Fruit fly (Drosophila melanogaster) whole organism, embryonic: ENCODE measurements around the gene CG33230.

Experiments
- Aef1 ChIP-seq: fragments of 200-800 bp; sonication (Bioruptor generic); IDR thresholded peaks from 3 replicates; pipeline ENCODE4 v1.3.6; 2022; ENCODE audit warnings: missing biosample characterization, missing genetic modification characterization
- Atf3 ChIP-seq: fragments of 200-800 bp; sonication (Bioruptor generic); optimal IDR thresholded peaks from 3 replicates; lab custom pipeline; 2016; ENCODE audit warnings: missing biosample characterization, missing genetic modification characterization
- CG10462 ChIP-seq: fragments of 200-800 bp; sonication (Bioruptor generic); optimal IDR thresholded peaks from 2 replicates; lab custom pipeline; 2016; ENCODE audit warnings: missing biosample characterization, missing genetic modification characterization
- CG11504 ChIP-seq: fragments of 200-800 bp; sonication (Bioruptor generic); optimal IDR thresholded peaks from 3 replicates; lab custom pipeline; 2019; ENCODE audit warnings: missing biosample characterization, mild to moderate bottlenecking, missing genetic modification characterization, moderate library complexity
- CG17612 ChIP-seq: fragments of 200-800 bp; sonication (Bioruptor generic); IDR thresholded peaks from 2 replicates; pipeline ENCODE4 v1.3.6; 2022; ENCODE audit warnings: missing biosample characterization, missing genetic modification characterization
- CG17829 ChIP-seq: fragments of 200-800 bp; optimal IDR thresholded peaks from 2 replicates; lab custom pipeline; 2019; ENCODE audit warnings: missing biosample characterization, mild to moderate bottlenecking, missing genetic modification characterization, moderate library complexity
- CG18011 ChIP-seq: fragments of 200-800 bp; sonication (Bioruptor generic); optimal IDR thresholded peaks from 2 replicates; lab custom pipeline; 2017; ENCODE audit warnings: missing biosample characterization, missing genetic modification characterization, mild to moderate bottlenecking, moderate library complexity, missing genotype
- CG31388 ChIP-seq: fragments of 200-800 bp; sonication (Bioruptor generic); optimal IDR thresholded peaks from 2 replicates; lab custom pipeline; 2016; ENCODE audit warnings: missing biosample characterization, missing genetic modification characterization
- CG32772 ChIP-seq: fragments of 200-800 bp; sonication (Bioruptor generic); IDR thresholded peaks from 2 replicates; pipeline ENCODE4 v1.3.6; 2022; ENCODE audit warnings: missing biosample characterization, missing genetic modification characterization
- CG43689 ChIP-seq: fragments of 200-800 bp; sonication (Bioruptor generic); IDR thresholded peaks from 2 replicates; pipeline ENCODE4 v1.3.6; 2022; ENCODE audit warnings: missing biosample characterization, missing genetic modification characterization
- CG5245 ChIP-seq: fragments of 200-800 bp; sonication (Bioruptor generic); optimal IDR thresholded peaks from 3 replicates; lab custom pipeline; 2016; ENCODE audit warnings: missing biosample characterization, missing genetic modification characterization
- CG5953 ChIP-seq: fragments of 200-800 bp; sonication (Bioruptor generic); IDR thresholded peaks from 2 replicates; pipeline ENCODE4 v1.3.6; 2022; ENCODE audit warnings: missing biosample characterization, missing genetic modification characterization
- CG9797 ChIP-seq: fragments of 200-800 bp; sonication (Bioruptor generic); optimal IDR thresholded peaks from 3 replicates; lab custom pipeline; 2018; ENCODE audit warnings: missing biosample characterization, mild to moderate bottlenecking, missing genetic modification characterization
- ERR ChIP-seq: fragments of 200-800 bp; sonication (Bioruptor generic); optimal IDR thresholded peaks from 2 replicates; lab custom pipeline; 2016; ENCODE audit warnings: missing biosample characterization, missing genetic modification characterization
- Fer1 ChIP-seq: fragments of 200-800 bp; sonication (Bioruptor generic); optimal IDR thresholded peaks from 2 replicates; lab custom pipeline; 2017; ENCODE audit warnings: missing biosample characterization, mild to moderate bottlenecking, missing genetic modification characterization
- Fer2 ChIP-seq: fragments of 200-800 bp; sonication (Bioruptor generic); optimal IDR thresholded peaks from 2 replicates; lab custom pipeline; 2018; ENCODE audit warnings: missing biosample characterization, mild to moderate bottlenecking, missing genetic modification characterization, moderate library complexity
- Fer3 ChIP-seq: fragments of 200-800 bp; sonication (Bioruptor generic); optimal IDR thresholded peaks from 2 replicates; lab custom pipeline; 2018; ENCODE audit warnings: missing biosample characterization, mild to moderate bottlenecking, missing genetic modification characterization, moderate library complexity
- Gug ChIP-seq: fragments of 200-800 bp; sonication (Bioruptor generic); IDR thresholded peaks from 4 replicates; pipeline ENCODE4 v1.3.6; 2022; ENCODE audit warnings: missing biosample characterization, missing genetic modification characterization
- H15 ChIP-seq: fragments of 200-800 bp; sonication (Bioruptor generic); IDR thresholded peaks from 3 replicates; pipeline ENCODE4 v1.3.6; 2022; ENCODE audit warnings: missing biosample characterization, missing genetic modification characterization
- HmgD ChIP-seq: fragments of 200-800 bp; sonication (Bioruptor generic); optimal IDR thresholded peaks from 3 replicates; lab custom pipeline; 2016; ENCODE audit warnings: missing biosample characterization, missing genetic modification characterization
- Neu2 ChIP-seq: fragments of 200-800 bp; sonication (Bioruptor generic); optimal IDR thresholded peaks from 3 replicates; lab custom pipeline; 2016; ENCODE audit warnings: missing biosample characterization, missing genetic modification characterization, borderline replicate concordance
- Nf-YC ChIP-seq: fragments of 200-800 bp; optimal IDR thresholded peaks from 3 replicates; lab custom pipeline; 2019; ENCODE audit warnings: missing biosample characterization, mild to moderate bottlenecking, missing genetic modification characterization, moderate library complexity
- Sox102F ChIP-seq: fragments of 200-800 bp; sonication (Bioruptor generic); optimal IDR thresholded peaks from 2 replicates; lab custom pipeline; 2018; ENCODE audit warnings: missing biosample characterization, mild to moderate bottlenecking, missing genetic modification characterization, moderate library complexity
- Stat92E ChIP-seq, 3 experiments: fragments of >200 bp in 2 of 3; fragments of 200-800 bp in 1 of 3; sonication (Bioruptor generic) in 1 of 3; optimal IDR thresholded peaks; 2 replicates each; lab custom pipeline; 2017 to 2019; ENCODE audit warnings: missing biosample characterization in 3 of 3, missing genetic modification characterization in 3 of 3, mild to moderate bottlenecking in 1 of 3, moderate library complexity in 1 of 3
- Trl ChIP-seq, 3 experiments: fragments of >200 bp in 2 of 3; fragments of 200-800 bp in 1 of 3; sonication (Bioruptor generic) in 1 of 3; optimal IDR thresholded peaks; 2 replicates in 1 of 3; 3 replicates in 2 of 3; lab custom pipeline; 2016 to 2017; ENCODE audit warnings: missing biosample characterization in 1 of 3, missing genetic modification characterization in 1 of 3
- ab ChIP-seq: fragments of 200-800 bp; sonication (Bioruptor generic); optimal IDR thresholded peaks from 2 replicates; lab custom pipeline; 2016; ENCODE audit warnings: missing biosample characterization, missing genetic modification characterization
- ara ChIP-seq: fragments of 200-800 bp; sonication (Bioruptor generic); IDR thresholded peaks from 2 replicates; pipeline ENCODE4 v1.3.6; 2022; ENCODE audit warnings: missing biosample characterization, missing genetic modification characterization
- bowl ChIP-seq: fragments of 200-800 bp; sonication (Bioruptor generic); IDR thresholded peaks from 2 replicates; pipeline ENCODE4 v1.3.6; 2022; ENCODE audit warnings: missing biosample characterization, missing genetic modification characterization
- chinmo ChIP-seq: fragments of 200-800 bp; sonication (Bioruptor generic); IDR thresholded peaks from 4 replicates; pipeline ENCODE4 v1.3.6; 2022; ENCODE audit warnings: missing biosample characterization, missing genetic modification characterization; ENCODE audit not compliant: partially characterized antibody
- ewg ChIP-seq: fragments of 200-800 bp; sonication (Bioruptor generic); optimal IDR thresholded peaks from 3 replicates; lab custom pipeline; 2017; ENCODE audit warnings: mild to moderate bottlenecking, missing biosample characterization, missing genetic modification reagents, missing genetic modification characterization
- eyg ChIP-seq: fragments of 200-800 bp; sonication (Bioruptor generic); optimal IDR thresholded peaks from 3 replicates; lab custom pipeline; 2016; ENCODE audit warnings: missing biosample characterization, missing genetic modification characterization
- fd64A ChIP-seq: fragments of 200-800 bp; sonication (Bioruptor generic); optimal IDR thresholded peaks from 3 replicates; lab custom pipeline; 2018; ENCODE audit warnings: missing biosample characterization, mild to moderate bottlenecking, missing genetic modification characterization
- gsb ChIP-seq: fragments of 200-800 bp; sonication (Bioruptor generic); IDR thresholded peaks from 2 replicates; pipeline ENCODE4 v1.3.6; 2022; ENCODE audit warnings: missing biosample characterization, missing genetic modification characterization
- hb ChIP-seq: fragments of 200-800 bp; sonication (Bioruptor generic); IDR thresholded peaks from 3 replicates; pipeline ENCODE4 v1.3.6; 2022; ENCODE audit warnings: missing biosample characterization, missing genetic modification characterization; ENCODE audit not compliant: partially characterized antibody
- her ChIP-seq: fragments of 200-800 bp; sonication (Bioruptor generic); optimal IDR thresholded peaks from 2 replicates; lab custom pipeline; 2016; ENCODE audit warnings: missing biosample characterization, missing genetic modification characterization
- ind ChIP-seq: fragments of 200-800 bp; sonication (Bioruptor generic); optimal IDR thresholded peaks from 3 replicates; lab custom pipeline; 2016; ENCODE audit warnings: missing biosample characterization, missing genetic modification characterization
- lbe ChIP-seq: fragments of 200-800 bp; sonication (Bioruptor generic); optimal IDR thresholded peaks from 2 replicates; lab custom pipeline; 2016; ENCODE audit warnings: missing biosample characterization, mild to moderate bottlenecking, missing genetic modification characterization
- luna ChIP-seq: fragments of 200-800 bp; sonication (Bioruptor generic); optimal IDR thresholded peaks from 2 replicates; lab custom pipeline; 2016; ENCODE audit warnings: missing biosample characterization, missing genetic modification characterization
- nom ChIP-seq: fragments of 200-800 bp; sonication (Bioruptor generic); optimal IDR thresholded peaks from 2 replicates; lab custom pipeline; 2017; ENCODE audit warnings: missing biosample characterization, missing genetic modification characterization, mild to moderate bottlenecking, moderate library complexity, missing genetic modification reagents
- pb ChIP-seq: fragments of 200-800 bp; sonication (Bioruptor generic); optimal IDR thresholded peaks from 3 replicates; lab custom pipeline; 2016; ENCODE audit warnings: missing biosample characterization, missing genetic modification characterization
- prd ChIP-seq, 3 experiments: fragments of >200 bp in 2 of 3; fragments of 200-800 bp in 1 of 3; sonication (Bioruptor generic) in 1 of 3; optimal IDR thresholded peaks in 2 of 3; IDR thresholded peaks in 1 of 3; 2 replicates in 2 of 3; 3 replicates in 1 of 3; pipeline versions ENCODE4 v1.3.6 to Lab custom; 2017 to 2022; ENCODE audit warnings: missing biosample characterization in 1 of 3, missing genetic modification characterization in 1 of 3
- schlank ChIP-seq: fragments of 200-800 bp; sonication (Bioruptor generic); optimal IDR thresholded peaks from 2 replicates; lab custom pipeline; 2018; ENCODE audit warnings: missing biosample characterization, mild to moderate bottlenecking, missing genetic modification characterization
- unpg ChIP-seq: fragments of 200-800 bp; sonication (Bioruptor generic); optimal IDR thresholded peaks from 3 replicates; lab custom pipeline; 2018; ENCODE audit warnings: missing biosample characterization, mild to moderate bottlenecking, missing genetic modification characterization, moderate library complexity
- vfl ChIP-seq: fragments of 200-800 bp; sonication (Bioruptor generic); optimal IDR thresholded peaks from 2 replicates; lab custom pipeline; 2016; ENCODE audit warnings: missing biosample characterization, missing genetic modification characterization
- vnd ChIP-seq: fragments of 200-800 bp; sonication (Bioruptor generic); IDR thresholded peaks from 3 replicates; pipeline ENCODE4 v1.3.6; 2022; ENCODE audit warnings: missing biosample characterization, missing genetic modification characterization; ENCODE audit not compliant: partially characterized antibody
- wek ChIP-seq: fragments of 200-800 bp; sonication (Bioruptor generic); optimal IDR thresholded peaks from 3 replicates; lab custom pipeline; 2018; ENCODE audit warnings: missing biosample characterization, mild to moderate bottlenecking, missing genetic modification characterization, moderate library complexity
- z ChIP-seq: fragments of 200-800 bp; sonication (Bioruptor generic); IDR thresholded peaks from 3 replicates; pipeline ENCODE4 v1.3.6; 2022; ENCODE audit warnings: missing biosample characterization, missing genetic modification characterization
- zf30C ChIP-seq: fragments of 200-800 bp; sonication (Bioruptor generic); optimal IDR thresholded peaks from 3 replicates; lab custom pipeline; 2018; ENCODE audit warnings: missing biosample characterization, mild to moderate bottlenecking, missing genetic modification characterization

Gene CG33230

DNA sequence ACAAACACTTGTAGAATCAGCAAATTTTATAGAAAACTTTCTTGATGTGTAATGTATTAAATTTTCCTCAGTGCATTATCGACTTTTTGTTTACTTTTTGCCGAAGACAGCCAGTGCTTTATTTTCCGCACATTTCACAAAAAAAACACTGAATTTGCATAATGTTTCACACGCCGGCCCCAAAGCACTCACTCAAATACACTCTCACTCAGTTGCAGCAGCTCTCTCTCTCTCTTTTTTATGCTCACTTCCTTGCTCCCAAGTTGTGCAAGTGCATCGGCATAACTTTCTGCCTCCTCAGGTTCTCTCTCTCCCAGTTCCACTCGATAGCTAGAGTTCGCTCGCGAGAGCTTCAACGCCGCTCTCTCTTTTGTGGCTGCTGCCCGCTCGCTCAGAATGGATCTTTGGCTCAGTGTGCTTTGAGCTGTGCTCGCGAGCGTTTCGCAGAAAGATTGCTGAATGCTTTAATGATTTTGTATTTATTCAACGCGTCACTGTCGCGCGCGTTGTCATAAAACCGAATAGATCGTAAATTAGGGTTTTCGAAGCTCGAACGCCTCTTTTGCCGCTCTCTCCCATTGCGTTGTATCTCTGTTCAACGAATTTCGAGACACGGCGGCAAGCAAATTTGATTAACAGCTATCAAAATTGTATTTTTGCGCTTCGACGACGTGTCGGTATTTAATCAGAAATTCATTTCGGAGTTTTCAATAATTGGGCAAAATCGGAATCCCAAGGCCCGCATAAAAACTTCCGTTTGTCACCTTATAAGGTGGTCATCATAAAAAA lies 31.8 kb upstream of the CG33230 start (continued):
- TF ChIP-seq CG5953 (GFP tag; lab: Robert Waterston, UW) (no peak), ind (GFP tag; lab: Kevin White, UChicago) (no peak), lbe (GFP tag; lab: Kevin White, UChicago) (peak; percentile 78), vfl (GFP tag; lab: Kevin White, UChicago) (peak; percentile 28), Fer2 (tag; lab: Kevin White, UChicago) (no peak), CG10462 (GFP tag; lab: Kevin White, UChicago) (no peak), gsb (no peak), hb (GFP tag; lab: Robert Waterston, UW) (no peak), pb (GFP tag; lab: Kevin White, UChicago) (peak; percentile 27), CG9797 (GFP tag; lab: Kevin White, UChicago) (no peak), Trl (optimal IDR thresholded peaks at IDR 0.05; lab: Kevin White, UChicago) (peak; percentile 96 to 100), Trl (GFP tag; optimal IDR thresholded peaks at IDR 0.05; lab: Kevin White, UChicago) (peak; percentile 78), Fer3 (tag; lab: Kevin White, UChicago) (peak; percentile 8), Nf-YC (no peak), CG18011 (GFP tag; lab: Kevin White, UChicago) (no peak), nom (GFP tag; lab: Kevin White, UChicago) (peak; percentile 75), luna (no peak), ara (no peak), CG5245 (GFP tag; lab: Kevin White, UChicago) (peak; percentile 7), unpg (GFP tag; lab: Kevin White, UChicago) (no peak), ewg (GFP tag; lab: Kevin White, UChicago) (no peak), CG17612 (GFP tag; lab: Robert Waterston, UW) (no peak), eyg (no peak), Fer1 (GFP tag; lab: Kevin White, UChicago) (peak; percentile 47), CG43689 (GFP tag; lab: Robert Waterston, UW) (no peak), schlank (tag; lab: Kevin White, UChicago) (no peak), Sox102F (no peak), CG31388 (no peak), fd64A (GFP tag; lab: Kevin White, UChicago) (no peak), CG32772 (GFP tag; lab: Robert Waterston, UW) (no peak), CG17829 (tag; lab: Kevin White, UChicago) (peak; percentile 6), vnd (no peak), HmgD (no peak), z (GFP tag; lab: Robert Waterston, UW) (peak; percentile 99), Atf3 (GFP tag; lab: Kevin White, UChicago) (no peak), H15 (GFP tag; lab: Robert Waterston, UW) (no peak), ERR (GFP tag; lab: Kevin White, UChicago) (no peak), bowl (no peak), wek (GFP tag; lab: Kevin White, UChicago) (no peak), her (GFP tag; lab: Kevin White, UChicago) (peak; percentile 68), Stat92E (GFP tag; optimal IDR thresholded peaks at IDR 0.05; lab: Kevin White, UChicago) (peak in 1 of 3 experiments; percentile 61), Neu2 (GFP tag; lab: Kevin White, UChicago) (no peak), prd (optimal IDR thresholded peaks at IDR 0.05; lab: Kevin White, UChicago) (no peak), prd (GFP tag; IDR thresholded peaks at IDR 0.05; lab: Robert Waterston, UW) (no peak), CG11504 (no peak), Aef1 (GFP tag; lab: Robert Waterston, UW) (no peak), ab (GFP tag; lab: Kevin White, UChicago) (no peak), zf30C (no peak), chinmo (GFP tag; lab: Robert Waterston, UW) (peak; percentile 82; the same call in 3 of the 4 replicates), Gug (GFP tag; lab: Robert Waterston, UW) (no peak)
